Worm (Caenorhabditis elegans) whole organism, late embryonic: ENCODE data around the gene rpl-6.

Experiments
- C38D4.7 ChIP-seq: fragments of 200-800 bp; sonication (Bioruptor generic); optimal IDR thresholded peaks from 2 replicates; lab custom pipeline; 2018; ENCODE audit warnings: mild to moderate bottlenecking, missing genetic modification characterization, moderate library complexity, missing compliant biosample characterization
- F13H6.1 ChIP-seq: sonication (generic microtip); optimal IDR thresholded peaks from 2 replicates; lab custom pipeline; 2016; ENCODE audit warnings: missing genetic modification characterization, missing compliant biosample characterization
- ahr-1 ChIP-seq: sonication (generic microtip); optimal IDR thresholded peaks from 2 replicates; lab custom pipeline; 2016; ENCODE audit warnings: missing genetic modification characterization, missing compliant biosample characterization
- ama-1 ChIP-seq: fragments of 150-350 bp; optimal IDR thresholded peaks from 2 replicates; lab custom pipeline; 2014
- ceh-18 ChIP-seq: sonication (generic microtip); optimal IDR thresholded peaks from 2 replicates; lab custom pipeline; 2016; ENCODE audit warnings: missing genetic modification characterization, missing compliant biosample characterization
- ceh-19 ChIP-seq: fragments of 200-800 bp; sonication (Bioruptor generic); optimal IDR thresholded peaks from 2 replicates; lab custom pipeline; 2018; ENCODE audit warnings: mild to moderate bottlenecking, missing genetic modification characterization, missing compliant biosample characterization
- ceh-22 ChIP-seq: sonication (generic microtip); optimal IDR thresholded peaks from 2 replicates; lab custom pipeline; 2017; ENCODE audit warnings: missing biosample characterization, missing genetic modification characterization
- ceh-24 ChIP-seq: sonication (generic microtip); optimal IDR thresholded peaks from 2 replicates; lab custom pipeline; 2016; ENCODE audit warnings: mild to moderate bottlenecking, missing genetic modification characterization, missing compliant biosample characterization
- ceh-31 ChIP-seq: sonication (generic microtip); optimal IDR thresholded peaks from 2 replicates; lab custom pipeline; 2016; ENCODE audit warnings: missing genetic modification characterization, missing compliant biosample characterization
- ceh-48 ChIP-seq: sonication (generic microtip); optimal IDR thresholded peaks from 2 replicates; lab custom pipeline; 2016; ENCODE audit warnings: missing genetic modification characterization, inconsistent platforms, missing compliant biosample characterization
- ceh-6 ChIP-seq: fragments of 200-800 bp; sonication (Bioruptor generic); optimal IDR thresholded peaks from 2 replicates; lab custom pipeline; 2018; ENCODE audit warnings: mild to moderate bottlenecking, missing genetic modification characterization, missing compliant biosample characterization
- dmd-4 ChIP-seq: sonication (generic microtip); optimal IDR thresholded peaks from 2 replicates; lab custom pipeline; 2016; ENCODE audit warnings: borderline replicate concordance, missing genetic modification characterization, missing compliant biosample characterization
- elt-2 ChIP-seq: sonication (generic microtip); optimal IDR thresholded peaks from 2 replicates; lab custom pipeline; 2016; ENCODE audit warnings: missing genetic modification reagents, missing genetic modification characterization, missing compliant biosample characterization
- elt-4 ChIP-seq: sonication (generic microtip); optimal IDR thresholded peaks from 2 replicates; lab custom pipeline; 2016; ENCODE audit warnings: missing genetic modification characterization, missing compliant biosample characterization
- eyg-1 ChIP-seq: sonication (generic microtip); optimal IDR thresholded peaks from 2 replicates; lab custom pipeline; 2016; ENCODE audit warnings: missing genotype, missing genetic modification characterization, missing compliant biosample characterization
- fkh-6 ChIP-seq: sonication (generic microtip); optimal IDR thresholded peaks from 2 replicates; lab custom pipeline; 2016; ENCODE audit warnings: missing genetic modification characterization, missing compliant biosample characterization
- hlh-15 ChIP-seq: sonication (generic microtip); optimal IDR thresholded peaks from 2 replicates; lab custom pipeline; 2016; ENCODE audit warnings: missing genetic modification characterization, missing compliant biosample characterization
- hlh-8 ChIP-seq: sonication (generic microtip); optimal IDR thresholded peaks from 2 replicates; lab custom pipeline; 2016; ENCODE audit warnings: missing genotype, missing genetic modification characterization, missing compliant biosample characterization
- lin-11 ChIP-seq: fragments of 200-800 bp; sonication (Bioruptor generic); optimal IDR thresholded peaks from 2 replicates; lab custom pipeline; 2018; ENCODE audit warnings: mild to moderate bottlenecking, missing genetic modification characterization, missing compliant biosample characterization
- mec-3 ChIP-seq: sonication (generic microtip); optimal IDR thresholded peaks from 2 replicates; lab custom pipeline; 2016; ENCODE audit warnings: borderline replicate concordance, missing genetic modification characterization, missing compliant biosample characterization
- nfya-1 ChIP-seq: sonication (generic microtip); optimal IDR thresholded peaks from 2 replicates; lab custom pipeline; 2017; ENCODE audit warnings: missing genetic modification characterization, mild to moderate bottlenecking, missing compliant biosample characterization, antibody characterized with exemption, moderate library complexity
- nhr-11 ChIP-seq: fragments of 150-350 bp; optimal IDR thresholded peaks from 2 replicates; lab custom pipeline; 2014; ENCODE audit warnings: missing biosample characterization, missing genetic modification characterization
- nhr-232 ChIP-seq: sonication (generic microtip); optimal IDR thresholded peaks from 2 replicates; lab custom pipeline; 2016; ENCODE audit warnings: missing genetic modification characterization, missing compliant biosample characterization
- npax-4 ChIP-seq: sonication (generic microtip); optimal IDR thresholded peaks from 2 replicates; lab custom pipeline; 2016; ENCODE audit warnings: missing genetic modification characterization, missing compliant biosample characterization
- pha-2 ChIP-seq: sonication (generic microtip); optimal IDR thresholded peaks from 2 replicates; lab custom pipeline; 2017; ENCODE audit warnings: mild to moderate bottlenecking, missing genetic modification characterization, missing compliant biosample characterization
- pha-4 ChIP-seq: fragments of 150-350 bp; optimal IDR thresholded peaks from 2 replicates; lab custom pipeline; 2018; ENCODE audit warnings: missing biosample characterization, missing genetic modification reagents, missing genetic modification characterization
- ref-2 ChIP-seq: sonication (generic microtip); optimal IDR thresholded peaks from 2 replicates; lab custom pipeline; 2016; ENCODE audit warnings: missing genetic modification characterization, missing compliant biosample characterization
- rnt-1 ChIP-seq: sonication (generic microtip); optimal IDR thresholded peaks from 2 replicates; lab custom pipeline; 2016; ENCODE audit warnings: missing genetic modification characterization, missing compliant biosample characterization
- sox-2 ChIP-seq: fragments of 200-800 bp; sonication (Bioruptor generic); IDR thresholded peaks from 2 replicates; pipeline ENCODE4 v1.3.6; 2022; ENCODE audit warnings: missing genetic modification reagents, missing genetic modification characterization, missing compliant biosample characterization
- sox-4 ChIP-seq: sonication (generic microtip); optimal IDR thresholded peaks from 2 replicates; lab custom pipeline; 2017; ENCODE audit warnings: mild to moderate bottlenecking, missing genetic modification characterization, inconsistent platforms, missing compliant biosample characterization
- syd-9 ChIP-seq: sonication (generic microtip); optimal IDR thresholded peaks from 2 replicates; lab custom pipeline; 2016; ENCODE audit warnings: mild to moderate bottlenecking, missing genetic modification characterization, moderate library complexity, missing compliant biosample characterization
- unc-42 ChIP-seq: sonication (generic microtip); optimal IDR thresholded peaks from 2 replicates; lab custom pipeline; 2016; ENCODE audit warnings: missing genotype, missing genetic modification characterization, missing compliant biosample characterization
- unc-86 ChIP-seq: sonication (generic microtip); optimal IDR thresholded peaks from 2 replicates; lab custom pipeline; 2016; ENCODE audit warnings: missing genetic modification characterization, missing compliant biosample characterization
- zip-5 ChIP-seq: sonication (generic microtip); optimal IDR thresholded peaks from 2 replicates; lab custom pipeline; 2016; ENCODE audit warnings: missing genetic modification characterization, missing compliant biosample characterization
- ztf-16 ChIP-seq: sonication (generic microtip); optimal IDR thresholded peaks from 2 replicates; lab custom pipeline; 2017; ENCODE audit warnings: missing genetic modification characterization, missing compliant biosample characterization

Gene rpl-6

ce11 chrIII:7238727-7239126, 30.5 kb downstream of the rpl-6 start, which contains the start of gene pars-1:
Gene pars-1, plus strand, starts transcription at chrIII:7239027.
- TF ChIP-seq ceh-24 (no peak), ztf-16 (tag; lab: Kevin White, UChicago) (no peak)

DNA sequence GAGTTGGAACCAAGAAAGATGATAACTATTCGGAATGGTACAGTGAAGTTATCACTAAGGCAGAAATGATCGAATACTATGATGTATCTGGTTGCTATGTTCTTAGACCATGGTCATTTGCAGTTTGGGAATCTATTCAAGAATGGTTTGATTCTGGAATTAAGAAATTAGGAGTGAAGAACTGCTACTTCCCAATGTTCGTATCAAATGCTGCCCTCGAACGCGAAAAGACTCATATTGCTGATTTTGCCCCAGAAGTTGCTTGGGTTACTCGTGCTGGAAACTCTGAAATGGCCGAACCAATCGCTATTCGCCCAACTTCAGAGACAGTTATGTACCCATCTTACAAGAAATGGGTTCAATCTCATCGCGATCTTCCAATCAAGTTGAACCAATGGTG, 31.2 kb downstream of the rpl-6 start:
- no peak for TF ChIP-seq lin-11
- no peak for TF ChIP-seq hlh-15 (tag; lab: Kevin White, UChicago)
- no peak for TF ChIP-seq fkh-6 (tag; lab: Kevin White, UChicago)
- no peak for TF ChIP-seq ahr-1 (tag; lab: Kevin White, UChicago)
- TF ChIP-seq rnt-1 (tag; lab: Kevin White, UChicago) = no peak
- no peak for TF ChIP-seq ceh-22 (tag; lab: Kevin White, UChicago)
- no peak for TF ChIP-seq hlh-8
- TF ChIP-seq pha-2 (tag; lab: Kevin White, UChicago) = no peak
- TF ChIP-seq eyg-1 (tag; lab: Kevin White, UChicago) = no peak
- TF ChIP-seq unc-86 = no peak
- TF ChIP-seq F13H6.1 (tag; lab: Kevin White, UChicago) = no peak
- TF ChIP-seq nfya-1 = no peak
- no peak for TF ChIP-seq elt-4 (tag; lab: Kevin White, UChicago)
- TF ChIP-seq ceh-19 (GFP tag; lab: Kevin White, UChicago) = no peak

DNA sequence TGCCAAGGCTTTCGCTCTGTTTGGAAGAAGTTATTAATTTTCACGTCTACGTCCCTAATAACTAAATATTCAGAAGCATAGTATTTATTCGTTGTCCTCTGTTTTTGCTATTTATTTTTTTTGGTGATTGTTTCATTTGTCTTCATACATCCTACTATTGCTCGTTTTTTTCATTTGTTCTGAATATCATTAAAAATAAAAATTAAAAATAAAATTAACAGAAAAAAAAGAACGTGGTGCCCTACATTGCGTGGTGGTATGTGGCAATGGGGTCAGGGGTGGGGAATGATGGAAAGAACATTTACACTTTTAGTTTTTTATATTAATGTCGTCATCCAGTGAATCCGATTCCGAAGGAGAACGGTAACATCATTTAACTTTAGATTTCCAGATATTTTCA, 32.8 kb downstream of the rpl-6 start, which contains the start of gene ztf-31:
Gene ztf-31 (plus strand): TSS at position 301 of the 400 bp plus-strand sequence.
- no peak for TF ChIP-seq ref-2 (tag; lab: Kevin White, UChicago)
- no peak for TF ChIP-seq syd-9
- TF ChIP-seq ceh-19 (GFP tag; lab: Kevin White, UChicago) = no peak
- no peak for TF ChIP-seq sox-4 (tag; lab: Kevin White, UChicago)
- TF ChIP-seq pha-4 (tag; lab: Kevin White, UChicago) = no peak
- TF ChIP-seq npax-4 (tag; lab: Kevin White, UChicago) = no peak
- no peak for TF ChIP-seq ceh-31 (tag; lab: Kevin White, UChicago)

DNA sequence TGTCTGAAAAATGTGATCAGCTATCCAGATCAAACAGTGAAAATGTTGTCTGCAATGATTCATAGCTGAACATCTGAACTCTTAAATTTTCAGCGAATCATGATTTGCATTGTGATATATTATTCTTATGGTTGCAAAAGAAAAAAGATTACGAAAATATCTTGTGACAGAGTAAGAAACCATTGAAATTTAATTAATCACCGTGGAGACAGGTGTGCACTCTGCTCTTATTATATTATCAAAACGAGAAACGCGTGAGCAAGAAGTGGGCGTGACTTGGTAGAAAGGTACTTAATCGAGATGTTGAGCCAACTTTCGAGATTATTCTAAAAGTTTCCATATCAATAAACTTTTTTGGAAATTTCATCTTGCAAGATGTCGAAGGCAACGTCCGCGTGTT, 34.7 kb downstream of the rpl-6 start, which contains the start of gene osm-10:
Gene osm-10 (plus strand): TSS at position 293 of the 400 bp plus-strand sequence.
- TF ChIP-seq elt-2 (no peak), fkh-6 (tag; lab: Kevin White, UChicago) (no peak), nhr-11 (tag; lab: Kevin White, UChicago) (no peak), pha-4 (tag; lab: Kevin White, UChicago) (no peak), unc-42 (no peak), hlh-8 (no peak), ama-1 (no peak), ceh-18 (no peak), zip-5 (tag; lab: Kevin White, UChicago) (no peak), ceh-48 (tag; lab: Kevin White, UChicago) (no peak), sox-2 (no peak)
- TF ChIP-seq, all 69 proteins: peak for 0

DNA sequence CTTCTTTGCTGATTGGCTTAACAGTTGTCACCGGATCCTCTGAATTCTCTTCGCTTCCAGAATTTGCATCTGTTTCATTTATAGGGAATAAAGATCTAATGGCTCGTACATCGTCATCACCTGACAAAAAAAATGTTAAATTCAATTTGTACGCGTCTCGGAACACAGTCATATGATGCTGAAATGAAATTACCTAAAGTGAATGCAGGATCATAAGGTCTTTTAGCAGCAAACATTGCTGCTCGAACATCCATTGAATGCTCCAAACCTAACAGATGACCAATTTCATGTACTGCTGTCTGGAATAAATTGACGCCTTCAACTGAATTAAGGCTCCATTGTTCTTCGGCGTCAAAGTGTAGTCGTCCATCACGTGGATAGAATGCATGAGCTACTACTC, 38.1 kb downstream of the rpl-6 start:
- TF ChIP-seq pha-2 (tag; lab: Kevin White, UChicago) (no peak), ceh-6 (GFP tag; lab: Kevin White, UChicago) (no peak), hlh-15 (tag; lab: Kevin White, UChicago) (no peak), C38D4.7 (GFP tag; lab: Kevin White, UChicago) (no peak), ceh-22 (tag; lab: Kevin White, UChicago) (no peak), npax-4 (tag; lab: Kevin White, UChicago) (no peak), mec-3 (no peak), nhr-232 (tag; lab: Kevin White, UChicago) (no peak), unc-86 (no peak), rnt-1 (tag; lab: Kevin White, UChicago) (no peak), F13H6.1 (tag; lab: Kevin White, UChicago) (no peak), dmd-4 (tag; lab: Kevin White, UChicago) (no peak), ceh-18 (no peak), elt-4 (tag; lab: Kevin White, UChicago) (no peak), ztf-16 (tag; lab: Kevin White, UChicago) (no peak), fkh-6 (tag; lab: Kevin White, UChicago) (no peak)
